Worm (Caenorhabditis elegans): ENCODE data around the gene uda-1.

ce11 chrV:9983529-9983928 is 21.0 kb upstream of the uda-1 start:
- TF ChIP-seq ztf-18 (tag; optimal IDR thresholded peaks at IDR 0.05) (no peak), F49E8.2 (tag; optimal IDR thresholded peaks at IDR 0.05; ENCODE audit: insufficient read depth) (no peak), F22D6.2 (tag; optimal IDR thresholded peaks at IDR 0.05) (no peak), hrde-1 (tag; optimal IDR thresholded peaks at IDR 0.05; ENCODE audit: borderline replicate concordance) (no peak), ceh-100 (GFP tag; IDR thresholded peaks at IDR 0.05) (no peak), snpc-1.1 (tag; optimal IDR thresholded peaks at IDR 0.05; ENCODE audit: insufficient read depth) (no peak), F10E7.11 (tag; optimal IDR thresholded peaks at IDR 0.05) (no peak), C06A6.2 (GFP tag; conservative IDR thresholded peaks at IDR 0.05) (no peak)
